Worm (Caenorhabditis elegans): ENCODE results near the gene hum-10.
A peak's percentile ranks its signal among the peaks of the same experiment; 100 is the strongest.

Gene hum-10

DNA sequence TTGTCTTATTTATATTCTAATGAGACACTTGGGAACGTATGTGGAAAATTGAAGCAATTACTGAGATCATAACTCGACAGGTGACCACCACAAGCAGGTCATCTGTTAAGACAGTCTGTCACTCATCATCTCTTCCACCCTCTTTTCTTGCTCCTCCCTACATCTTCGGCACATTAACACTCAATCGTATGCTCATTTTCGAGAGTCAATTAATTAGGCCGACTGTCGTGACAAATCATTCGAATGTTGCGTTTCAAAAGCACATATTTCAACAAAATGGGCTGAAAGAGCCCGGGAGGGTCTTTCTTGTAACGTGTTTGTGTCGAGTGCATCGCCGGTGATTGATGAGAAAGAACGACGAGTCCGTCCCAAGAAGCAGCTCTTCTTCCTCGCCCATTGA, 20.2 kb upstream of the hum-10 start:
- TF ChIP-seq lin-39 (tag; optimal IDR thresholded peaks at IDR 0.05) (peak; percentile 95), unc-62 (GFP tag; optimal IDR thresholded peaks at IDR 0.05) (peak; percentile 56), fkh-2 (tag; optimal IDR thresholded peaks at IDR 0.05) (no peak)

- no peak for TF ChIP-seq ceh-9 (tag; optimal IDR thresholded peaks at IDR 0.05)
- TF ChIP-seq elt-2 (tag; optimal IDR thresholded peaks at IDR 0.05): peak; percentile 26
Observed at ce11 chrX:4800892-4801291, 18.8 kb upstream of the hum-10 start.

DNA sequence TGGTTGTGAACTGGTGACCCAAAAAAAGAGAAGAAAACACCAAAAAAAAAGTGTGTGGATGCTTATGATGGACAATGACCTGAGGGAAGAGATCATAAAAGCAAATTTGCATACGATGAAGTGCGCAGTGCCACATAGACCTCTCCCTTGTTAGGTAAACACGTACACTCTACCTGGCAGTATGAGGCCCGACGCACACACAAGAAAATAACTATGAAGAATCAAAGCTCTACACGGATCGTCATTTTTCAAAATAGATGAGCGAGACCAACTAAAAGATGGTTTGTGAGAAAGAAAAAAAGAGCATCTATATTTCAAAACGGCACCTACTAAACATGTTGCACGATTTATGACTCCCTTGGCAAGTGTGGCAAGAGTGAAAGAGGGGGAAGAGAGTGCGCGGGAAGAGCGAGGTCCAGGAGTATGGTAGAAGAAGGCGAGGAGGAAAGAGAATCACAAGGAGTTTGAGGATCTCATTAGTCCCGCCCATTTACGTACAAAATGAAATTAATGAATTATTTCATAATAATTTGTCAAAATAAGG, 18.1 kb upstream of the hum-10 start, which contains the start of gene mig-13:
mig-13 (minus strand) TSS at position 51 of the 544 bp plus-strand sequence.
- peak; percentile 61 for TF ChIP-seq lin-39 (tag; optimal IDR thresholded peaks at IDR 0.05)
- TF ChIP-seq nfya-1 (tag; optimal IDR thresholded peaks at IDR 0.05; ENCODE audit: insufficient read depth): no peak
- TF ChIP-seq lsy-12 (tag; optimal IDR thresholded peaks at IDR 0.05): no peak
- no peak for TF ChIP-seq nhr-11 (tag; optimal IDR thresholded peaks at IDR 0.05)
- no peak for TF ChIP-seq unc-39 (tag; optimal IDR thresholded peaks at IDR 0.05)
- TF ChIP-seq R02D3.7 (tag; optimal IDR thresholded peaks at IDR 0.05): no peak
- TF ChIP-seq jun-1 (tag; optimal IDR thresholded peaks at IDR 0.05): no peak
- TF ChIP-seq fkh-10 (GFP tag; optimal IDR thresholded peaks at IDR 0.05): no peak
- no peak for TF ChIP-seq skn-1 (tag; optimal IDR thresholded peaks at IDR 0.05)

ce11 chrX:4795329-4795728, 13.2 kb upstream of the hum-10 start:
- TF ChIP-seq jun-1 (tag; optimal IDR thresholded peaks at IDR 0.05) (peak; percentile 79), egl-5 (tag; optimal IDR thresholded peaks at IDR 0.05) (no peak), tbx-2 (tag; optimal IDR thresholded peaks at IDR 0.05) (no peak), fos-1 (tag; optimal IDR thresholded peaks at IDR 0.05) (no peak), fkh-2 (tag; optimal IDR thresholded peaks at IDR 0.05) (no peak), unc-62 (GFP tag; optimal IDR thresholded peaks at IDR 0.05) (no peak), ceh-28 (tag; optimal IDR thresholded peaks at IDR 0.05) (no peak), nhr-237 (tag; optimal IDR thresholded peaks at IDR 0.05) (no peak), lin-15B (tag; optimal IDR thresholded peaks at IDR 0.05) (no peak), nhr-67 (tag; optimal IDR thresholded peaks at IDR 0.05) (no peak), ZK546.5 (tag; optimal IDR thresholded peaks at IDR 0.05) (no peak), nhr-28 (tag; optimal IDR thresholded peaks at IDR 0.05) (no peak), lin-39 (tag; optimal IDR thresholded peaks at IDR 0.05) (no peak), mdl-1 (tag; optimal IDR thresholded peaks at IDR 0.05) (no peak), hmg-11 (tag; optimal IDR thresholded peaks at IDR 0.05) (no peak), mml-1 (tag; optimal IDR thresholded peaks at IDR 0.05) (no peak), ceh-82 (tag; optimal IDR thresholded peaks at IDR 0.05) (no peak), nhr-25 (tag; optimal IDR thresholded peaks at IDR 0.05) (peak; percentile 26), unc-39 (tag; optimal IDR thresholded peaks at IDR 0.05) (no peak), elt-3 (tag; optimal IDR thresholded peaks at IDR 0.05) (no peak), nhr-23 (tag; optimal IDR thresholded peaks at IDR 0.05) (no peak), nhr-43 (tag; optimal IDR thresholded peaks at IDR 0.05; ENCODE audit: poor library complexity, severe bottlenecking) (peak; percentile 66), elt-2 (tag; optimal IDR thresholded peaks at IDR 0.05) (peak; percentile 98), pha-4 (tag; optimal IDR thresholded peaks at IDR 0.05) (peak; percentile 72), sea-2 (GFP tag; optimal IDR thresholded peaks at IDR 0.05) (no peak), pqm-1 (tag; optimal IDR thresholded peaks at IDR 0.05) (peak; percentile 95), lsy-12 (tag; optimal IDR thresholded peaks at IDR 0.05) (peak; percentile 18), fkh-10 (GFP tag; optimal IDR thresholded peaks at IDR 0.05) (no peak), zag-1 (tag; optimal IDR thresholded peaks at IDR 0.05) (no peak), aly-2 (tag; optimal IDR thresholded peaks at IDR 0.05) (no peak), daf-12 (tag; optimal IDR thresholded peaks at IDR 0.05) (no peak), skn-1 (tag; optimal IDR thresholded peaks at IDR 0.05) (no peak), nfya-1 (tag; optimal IDR thresholded peaks at IDR 0.05; ENCODE audit: insufficient read depth) (peak; percentile 3), ceh-16 (tag; optimal IDR thresholded peaks at IDR 0.05) (no peak), ztf-11 (tag; optimal IDR thresholded peaks at IDR 0.05) (no peak), nhr-12 (tag; optimal IDR thresholded peaks at IDR 0.05) (no peak), egl-27 (tag; optimal IDR thresholded peaks at IDR 0.05) (no peak), R02D3.7 (tag; optimal IDR thresholded peaks at IDR 0.05) (no peak), elt-1 (tag; optimal IDR thresholded peaks at IDR 0.05) (no peak), snpc-4 (tag; optimal IDR thresholded peaks at IDR 0.05) (no peak)

Data from whole organism, L3 larva.